Worm (Caenorhabditis elegans) whole organism, L1 larva: ENCODE data around the gene R09A8.5.

Experiments
- ces-1 ChIP-seq: fragments of 150-350 bp; optimal IDR thresholded peaks from 2 replicates; lab custom pipeline; 2014; ENCODE audit warnings: missing biosample characterization, missing genetic modification reagents, missing genetic modification characterization
- irx-1 ChIP-seq: sonication (generic microtip); optimal IDR thresholded peaks from 2 replicates; lab custom pipeline; 2016; ENCODE audit warnings: missing genetic modification characterization, missing compliant biosample characterization
- lin-13 ChIP-seq: fragments of 150-350 bp; optimal IDR thresholded peaks from 2 replicates; lab custom pipeline; 2014; ENCODE audit warnings: missing biosample characterization, missing genetic modification reagents, missing genetic modification characterization
- sptf-1 ChIP-seq: fragments of 150-350 bp; optimal IDR thresholded peaks from 2 replicates; lab custom pipeline; 2014; ENCODE audit warnings: missing biosample characterization, missing genetic modification characterization
- unc-62 ChIP-seq: fragments of 150-350 bp; optimal IDR thresholded peaks from 2 replicates; lab custom pipeline; 2014; ENCODE audit warnings: missing biosample characterization, missing genetic modification reagents, missing genetic modification characterization

ce11 chrX:12619165-12619564, 21.2 kb downstream of the R09A8.5 start, which contains the start of gene R09A8.2:
- TF ChIP-seq sptf-1 (tag; lab: Kevin White, UChicago), result no peak
- no peak for TF ChIP-seq ces-1 (GFP tag; lab: Kevin White, UChicago)
- no peak for TF ChIP-seq irx-1 (tag; lab: Kevin White, UChicago)
- TF ChIP-seq lin-13, result no peak
- TF ChIP-seq unc-62 (GFP tag; lab: Kevin White, UChicago), result no peak
